Comparison of ENCODE assay signal across 4 worm cellular contexts in the genomic region with DNA sequence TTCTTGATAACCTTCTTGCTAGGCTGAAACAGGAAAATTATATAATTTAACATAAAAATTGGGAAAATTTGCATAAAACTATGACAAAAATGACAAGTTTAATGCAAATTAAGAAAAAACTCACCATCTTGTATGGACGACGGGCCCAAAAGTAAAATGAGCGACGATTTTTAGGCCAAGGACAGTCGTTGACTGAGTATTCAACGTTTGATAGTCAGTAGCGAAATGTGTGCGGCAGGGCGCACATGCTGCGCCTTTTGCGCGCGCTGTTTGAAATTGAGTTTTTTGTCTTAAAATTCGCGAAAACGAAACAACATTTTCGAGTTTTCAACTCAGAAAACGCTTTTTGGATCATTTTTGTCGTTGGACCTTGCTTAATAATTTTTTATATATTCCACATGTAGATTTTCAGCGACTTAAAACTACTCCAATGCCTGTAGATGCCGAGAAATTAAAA.
TF ChIP-seq lines count a peak whose summit lies in the region.

A gene (minus strand): TSS at position 153 of the 457 bp plus-strand sequence.
A gene (plus strand): TSS at position 407 of the 457 bp plus-strand sequence.

TF ChIP-seq in whole organism, L2 larva, 48 proteins besides CTCF, POLR2A, EP300 and RAD21 (continues in another document):
- TF ChIP-seq alr-1 (tag; optimal IDR thresholded peaks at IDR 0.05; lab: Kevin White, UChicago) (no peak), nhr-11 (tag; optimal IDR thresholded peaks at IDR 0.05; lab: Kevin White, UChicago) (no peak), egl-27 (tag; optimal IDR thresholded peaks at IDR 0.05; lab: Kevin White, UChicago) (peak; percentile 51), mab-5 (tag; optimal IDR thresholded peaks at IDR 0.05; lab: Kevin White, UChicago) (peak; percentile 89), nhr-23 (tag; optimal IDR thresholded peaks at IDR 0.05; lab: Kevin White, UChicago) (no peak), ZK546.5 (tag; optimal IDR thresholded peaks at IDR 0.05; lab: Kevin White, UChicago) (peak; percentile 87), aly-2 (tag; optimal IDR thresholded peaks at IDR 0.05; lab: Kevin White, UChicago) (no peak), nhr-10 (tag; optimal IDR thresholded peaks at IDR 0.05; lab: Kevin White, UChicago) (no peak), sma-3 (GFP tag; optimal IDR thresholded peaks at IDR 0.05; lab: Kevin White, UChicago) (peak; percentile 98), peb-1 (tag; optimal IDR thresholded peaks at IDR 0.05; lab: Kevin White, UChicago) (no peak), skn-1 (tag; optimal IDR thresholded peaks at IDR 0.05; lab: Kevin White, UChicago) (peak; percentile 60), unc-39 (tag; optimal IDR thresholded peaks at IDR 0.05; lab: Kevin White, UChicago) (no peak), unc-55 (GFP tag; optimal IDR thresholded peaks at IDR 0.05; lab: Kevin White, UChicago) (peak; percentile 88), ceh-82 (tag; optimal IDR thresholded peaks at IDR 0.05; lab: Kevin White, UChicago) (peak; percentile 86), C34F6.9 (tag; optimal IDR thresholded peaks at IDR 0.05; lab: Kevin White, UChicago) (peak; percentile 83), elt-3 (tag; optimal IDR thresholded peaks at IDR 0.05; lab: Kevin White, UChicago) (no peak), mdl-1 (tag; optimal IDR thresholded peaks at IDR 0.05; lab: Kevin White, UChicago) (peak in 1 of 2 experiments; percentile 52), nhr-25 (tag; optimal IDR thresholded peaks at IDR 0.05; lab: Kevin White, UChicago) (peak; percentile 95), ceh-16 (tag; optimal IDR thresholded peaks at IDR 0.05; lab: Kevin White, UChicago) (peak; percentile 19), ztf-11 (tag; optimal IDR thresholded peaks at IDR 0.05; lab: Kevin White, UChicago) (no peak), nhr-6 (tag; optimal IDR thresholded peaks at IDR 0.05; lab: Kevin White, UChicago) (peak; percentile 78), nhr-21 (tag; optimal IDR thresholded peaks at IDR 0.05; lab: Kevin White, UChicago) (peak; percentile 93)

TF ChIP-seq in whole organism, L4 larva, 104 proteins besides CTCF, POLR2A, EP300 and RAD21 (continues in another document):
- no peak for TF ChIP-seq ceh-28 (tag; optimal IDR thresholded peaks at IDR 0.05; lab: Kevin White, UChicago)
- TF ChIP-seq zip-2 (tag; optimal IDR thresholded peaks at IDR 0.05; lab: Kevin White, UChicago): peak; percentile 43
- TF ChIP-seq arid-1 (GFP tag; conservative IDR thresholded peaks at IDR 0.05; lab: Robert Waterston, UW): peak; percentile 98
- peak; percentile 31; the same call in 1 of the 2 replicates for TF ChIP-seq set-16 (GFP tag; IDR thresholded peaks at IDR 0.05; lab: Robert Waterston, UW)
- TF ChIP-seq cey-2 (tag; optimal IDR thresholded peaks at IDR 0.05; lab: Kevin White, UChicago; ENCODE audit: borderline replicate concordance, insufficient read depth): no peak
- peak; percentile 90 for TF ChIP-seq mdt-29 (GFP tag; IDR thresholded peaks at IDR 0.05; lab: Robert Waterston, UW)
- peak; percentile 96 for TF ChIP-seq egl-43 (GFP tag; IDR thresholded peaks at IDR 0.05; lab: Robert Waterston, UW)
- peak; percentile 95 for TF ChIP-seq Y75B8A.6 (GFP tag; IDR thresholded peaks at IDR 0.05; lab: Robert Waterston, UW)
- peak; percentile 96 for TF ChIP-seq dpl-1 (GFP tag; optimal IDR thresholded peaks at IDR 0.05; lab: Kevin White, UChicago)
- TF ChIP-seq unc-62 (GFP tag; optimal IDR thresholded peaks at IDR 0.05 in 1 of 2; lab: Kevin White, UChicago): peak in 1 of 2 experiments; percentile 90
- TF ChIP-seq unc-62 (tag; optimal IDR thresholded peaks at IDR 0.05; lab: Kevin White, UChicago): no peak
- peak; percentile 95 for TF ChIP-seq php-3 (GFP tag; IDR thresholded peaks at IDR 0.05; lab: Robert Waterston, UW)
- TF ChIP-seq spr-1 (tag; optimal IDR thresholded peaks at IDR 0.05; lab: Kevin White, UChicago): peak; percentile 92
- TF ChIP-seq mxl-3 (GFP tag; optimal IDR thresholded peaks at IDR 0.05; lab: Kevin White, UChicago): peak; percentile 90
- TF ChIP-seq fos-1 (tag; optimal IDR thresholded peaks at IDR 0.05; lab: Kevin White, UChicago): peak; percentile 40
- TF ChIP-seq ZK546.5 (tag; optimal IDR thresholded peaks at IDR 0.05; lab: Kevin White, UChicago): peak in 1 of 2 experiments; percentile 78
- TF ChIP-seq lir-3 (tag; optimal IDR thresholded peaks at IDR 0.05; lab: Kevin White, UChicago): peak; percentile 73
- TF ChIP-seq lin-39 (tag; optimal IDR thresholded peaks at IDR 0.05; lab: Kevin White, UChicago): no peak
- peak; percentile 10 for TF ChIP-seq ceh-32 (tag; optimal IDR thresholded peaks at IDR 0.05; lab: Kevin White, UChicago; ENCODE audit: poor library complexity)
- no peak for TF ChIP-seq daf-8 (GFP tag; IDR thresholded peaks at IDR 0.05; lab: Robert Waterston, UW)

TF ChIP-seq in whole organism, late embryonic, 69 proteins besides CTCF, POLR2A, EP300 and RAD21 (continues in another document):
- TF ChIP-seq unc-55 (GFP tag; optimal IDR thresholded peaks at IDR 0.05; lab: Kevin White, UChicago): no peak
- TF ChIP-seq che-1 (tag; optimal IDR thresholded peaks at IDR 0.05; lab: Kevin White, UChicago): no peak
- TF ChIP-seq elt-2 (tag; optimal IDR thresholded peaks at IDR 0.05; lab: Kevin White, UChicago): peak; percentile 47
- TF ChIP-seq tbx-7 (tag; optimal IDR thresholded peaks at IDR 0.05; lab: Kevin White, UChicago): peak; percentile 15
- TF ChIP-seq nhr-232 (tag; optimal IDR thresholded peaks at IDR 0.05; lab: Kevin White, UChicago): no peak
- no peak for TF ChIP-seq ahr-1 (tag; optimal IDR thresholded peaks at IDR 0.05; lab: Kevin White, UChicago)
- TF ChIP-seq sdc-2 (tag; optimal IDR thresholded peaks at IDR 0.05; lab: Kevin White, UChicago): no peak
- TF ChIP-seq ceh-19 (GFP tag; optimal IDR thresholded peaks at IDR 0.05; lab: Kevin White, UChicago): peak; percentile 1
- TF ChIP-seq gmeb-2 (tag; optimal IDR thresholded peaks at IDR 0.05; lab: Kevin White, UChicago): no peak
- peak; percentile 16 for TF ChIP-seq T23F11.4 (GFP tag; optimal IDR thresholded peaks at IDR 0.05; lab: Kevin White, UChicago)
- TF ChIP-seq hlh-6 (tag; optimal IDR thresholded peaks at IDR 0.05; lab: Kevin White, UChicago): no peak
- TF ChIP-seq pqm-1 (tag; optimal IDR thresholded peaks at IDR 0.05; lab: Kevin White, UChicago): no peak
- TF ChIP-seq pax-1 (tag; optimal IDR thresholded peaks at IDR 0.05; lab: Kevin White, UChicago): no peak
- TF ChIP-seq ceh-9 (tag; optimal IDR thresholded peaks at IDR 0.05; lab: Kevin White, UChicago): no peak
- TF ChIP-seq C08G9.2 (tag; optimal IDR thresholded peaks at IDR 0.05; lab: Kevin White, UChicago): peak; percentile 34
- no peak for TF ChIP-seq pag-3 (tag; optimal IDR thresholded peaks at IDR 0.05; lab: Kevin White, UChicago; ENCODE audit: borderline replicate concordance)
- peak; percentile 43 for TF ChIP-seq hlh-30 (tag; optimal IDR thresholded peaks at IDR 0.05; lab: Kevin White, UChicago; ENCODE audit: insufficient read depth)
- TF ChIP-seq unc-42 (tag; optimal IDR thresholded peaks at IDR 0.05; lab: Kevin White, UChicago): peak; percentile 79
- no peak for TF ChIP-seq K09A11.1 (tag; optimal IDR thresholded peaks at IDR 0.05; lab: Kevin White, UChicago; ENCODE audit: insufficient read depth)
- peak; percentile 62 for TF ChIP-seq ztf-16 (tag; optimal IDR thresholded peaks at IDR 0.05; lab: Kevin White, UChicago)
- no peak for TF ChIP-seq pros-1 (tag; optimal IDR thresholded peaks at IDR 0.05; lab: Kevin White, UChicago)
- TF ChIP-seq unc-3 (GFP tag; conservative IDR thresholded peaks at IDR 0.05; lab: Robert Waterston, UW): peak; percentile 63; the same call in 1 of the 2 replicates
- no peak for TF ChIP-seq unc-3 (tag; optimal IDR thresholded peaks at IDR 0.05; lab: Kevin White, UChicago)
- no peak for TF ChIP-seq fax-1 (tag; optimal IDR thresholded peaks at IDR 0.05; lab: Kevin White, UChicago)

TF ChIP-seq in whole organism, mixed stage, embryonic, 35 proteins besides CTCF, POLR2A, EP300 and RAD21 (continues in another document):
- TF ChIP-seq ceh-83 (GFP tag; optimal IDR thresholded peaks at IDR 0.05; lab: Kevin White, UChicago) (no peak), nhr-237 (tag; optimal IDR thresholded peaks at IDR 0.05; lab: Kevin White, UChicago) (peak; percentile 84), ztf-11 (tag; optimal IDR thresholded peaks at IDR 0.05; lab: Kevin White, UChicago) (no peak), mab-5 (tag; optimal IDR thresholded peaks at IDR 0.05; lab: Kevin White, UChicago) (no peak), ham-2 (GFP tag; optimal IDR thresholded peaks at IDR 0.05; lab: Kevin White, UChicago) (no peak), unc-39 (tag; optimal IDR thresholded peaks at IDR 0.05; lab: Kevin White, UChicago) (no peak), blmp-1 (tag; optimal IDR thresholded peaks at IDR 0.05; lab: Kevin White, UChicago) (no peak), nhr-76 (tag; optimal IDR thresholded peaks at IDR 0.05; lab: Kevin White, UChicago) (no peak), sem-2 (GFP tag; optimal IDR thresholded peaks at IDR 0.05; lab: Kevin White, UChicago) (no peak), mep-1 (tag; optimal IDR thresholded peaks at IDR 0.05; lab: Kevin White, UChicago) (peak; percentile 86), elt-1 (tag; optimal IDR thresholded peaks at IDR 0.05; lab: Kevin White, UChicago; ENCODE audit: borderline replicate concordance, insufficient read depth) (no peak), cnd-1 (tag; optimal IDR thresholded peaks at IDR 0.05; lab: Kevin White, UChicago) (peak; percentile 64), nhr-2 (tag; optimal IDR thresholded peaks at IDR 0.05; lab: Kevin White, UChicago) (no peak), hlh-1 (tag; optimal IDR thresholded peaks at IDR 0.05; lab: Kevin White, UChicago) (peak; percentile 7), unc-62 (GFP tag; optimal IDR thresholded peaks at IDR 0.05; lab: Kevin White, UChicago) (peak; percentile 49), lin-32 (GFP tag; optimal IDR thresholded peaks at IDR 0.05; lab: Kevin White, UChicago) (no peak), flh-1 (GFP tag; optimal IDR thresholded peaks at IDR 0.05; lab: Kevin White, UChicago) (no peak), pha-4 (tag; optimal IDR thresholded peaks at IDR 0.05; lab: Kevin White, UChicago) (peak; percentile 56), lsy-2 (tag; optimal IDR thresholded peaks at IDR 0.05; lab: Kevin White, UChicago) (peak; percentile 93), bed-3 (GFP tag; optimal IDR thresholded peaks at IDR 0.05; lab: Kevin White, UChicago) (no peak), nhr-12 (tag; optimal IDR thresholded peaks at IDR 0.05; lab: Kevin White, UChicago) (no peak), unc-120 (tag; optimal IDR thresholded peaks at IDR 0.05; lab: Kevin White, UChicago; ENCODE audit: poor library complexity, severe bottlenecking) (peak; percentile 18), ceh-43 (GFP tag; optimal IDR thresholded peaks at IDR 0.05; lab: Kevin White, UChicago) (no peak), sptf-1 (tag; optimal IDR thresholded peaks at IDR 0.05; lab: Kevin White, UChicago) (peak; percentile 85), ces-1 (GFP tag; optimal IDR thresholded peaks at IDR 0.05; lab: Kevin White, UChicago) (peak; percentile 47), drap-1 (GFP tag; optimal IDR thresholded peaks at IDR 0.05; lab: Kevin White, UChicago) (peak; percentile 62), zip-8 (tag; optimal IDR thresholded peaks at IDR 0.05; lab: Kevin White, UChicago) (no peak), snpc-4 (tag; optimal IDR thresholded peaks at IDR 0.05; lab: Kevin White, UChicago) (no peak)
